Fruit fly (Drosophila melanogaster) whole organism, prepupa: ENCODE measurements around the gene CG5151.

Experiments used
- CG11294 ChIP-seq: fragments of 200-800 bp; sonication (Bioruptor generic); IDR thresholded peaks from 2 replicates; pipeline ENCODE4 v1.3.6; 2022; ENCODE audit warnings: missing biosample characterization, missing genetic modification characterization
- CG3919 ChIP-seq: fragments of 200-800 bp; sonication (Bioruptor generic); optimal IDR thresholded peaks from 3 replicates; lab custom pipeline; 2016; ENCODE audit warnings: missing biosample characterization, missing genetic modification characterization
- CG6854 ChIP-seq: fragments of 200-800 bp; sonication (Bioruptor generic); optimal IDR thresholded peaks from 2 replicates; lab custom pipeline; 2017; ENCODE audit warnings: missing biosample characterization, mild to moderate bottlenecking, missing genetic modification characterization
- CG8119 ChIP-seq: fragments of 200-800 bp; sonication (Bioruptor generic); IDR thresholded peaks from 3 replicates; pipeline ENCODE4 v1.3.6; 2022; ENCODE audit warnings: missing biosample characterization, missing genetic modification characterization
- Ets21C ChIP-seq: fragments of 200-800 bp; sonication (Bioruptor generic); optimal IDR thresholded peaks from 3 replicates; lab custom pipeline; 2016; ENCODE audit warnings: missing biosample characterization, missing genetic modification characterization
- Sox15 ChIP-seq: fragments of 200-800 bp; sonication (Bioruptor generic); optimal IDR thresholded peaks from 3 replicates; lab custom pipeline; 2016; ENCODE audit warnings: missing biosample characterization, missing genetic modification characterization
- achi ChIP-seq: fragments of 200-800 bp; sonication (Bioruptor generic); optimal IDR thresholded peaks from 3 replicates; lab custom pipeline; 2016; ENCODE audit warnings: missing biosample characterization, missing genetic modification characterization
- fd59A ChIP-seq: fragments of 200-800 bp; sonication (Bioruptor generic); optimal IDR thresholded peaks from 2 replicates; lab custom pipeline; 2017; ENCODE audit warnings: missing biosample characterization, mild to moderate bottlenecking, missing genetic modification characterization, missing genetic modification reagents

DNA sequence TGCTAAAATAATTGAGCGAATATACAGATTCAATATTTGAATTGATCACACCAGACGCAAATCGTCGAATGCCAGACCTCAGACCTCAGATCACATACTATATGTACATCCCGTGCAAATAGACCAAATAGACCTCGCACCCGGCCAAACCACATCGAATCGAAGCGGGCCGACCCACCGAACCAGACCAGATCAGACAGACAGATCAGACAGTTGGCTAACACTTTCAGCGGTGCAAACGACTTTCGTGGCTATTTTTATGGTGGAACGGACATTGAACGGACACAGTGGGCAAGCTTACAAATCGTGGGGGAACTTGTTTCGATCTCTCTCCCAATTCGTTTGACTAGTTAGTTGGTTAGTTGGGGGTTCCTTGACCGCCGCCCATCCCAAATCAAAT, 12.8 kb downstream of the CG5151 start:
- TF ChIP-seq fd59A (GFP tag; lab: Kevin White, UChicago), result no peak
- no peak for TF ChIP-seq Ets21C
- TF ChIP-seq Sox15 (GFP tag; lab: Kevin White, UChicago), result no peak
- TF ChIP-seq CG11294 (GFP tag; lab: Robert Waterston, UW), result no peak
- no peak for TF ChIP-seq CG6854 (GFP tag; lab: Kevin White, UChicago)
- TF ChIP-seq CG8119 (GFP tag; lab: Robert Waterston, UW), result no peak
- TF ChIP-seq CG3919, result no peak
- TF ChIP-seq achi (GFP tag; lab: Kevin White, UChicago), result no peak
